Worm (Caenorhabditis elegans) whole organism, mixed stage, embryonic: Measurements from ENCODE around the gene fbxb-78.

ENCODE experiments used
- drap-1 ChIP-seq: fragments of 200-800 bp; sonication (Bioruptor generic); optimal IDR thresholded peaks from 3 replicates; lab custom pipeline; 2018; ENCODE audit warnings: mild to moderate bottlenecking, missing genetic modification characterization, missing compliant biosample characterization
- ham-2 ChIP-seq: fragments of 200-800 bp; sonication (Bioruptor generic); optimal IDR thresholded peaks from 2 replicates; lab custom pipeline; 2018; ENCODE audit warnings: mild to moderate bottlenecking, missing genetic modification characterization, missing compliant biosample characterization
- lin-32 ChIP-seq: fragments of 200-800 bp; sonication (Bioruptor generic); optimal IDR thresholded peaks from 2 replicates; lab custom pipeline; 2018; ENCODE audit warnings: mild to moderate bottlenecking, missing genetic modification characterization, missing compliant biosample characterization
- lsy-2 ChIP-seq: fragments of 150-350 bp; optimal IDR thresholded peaks from 2 replicates; lab custom pipeline; 2014; ENCODE audit warnings: missing biosample characterization, missing genetic modification characterization
- mls-2 ChIP-seq: sonication (generic microtip); optimal IDR thresholded peaks from 2 replicates; lab custom pipeline; 2016; ENCODE audit warnings: mild to moderate bottlenecking, missing genetic modification characterization, moderate library complexity, missing compliant biosample characterization
- nhr-12 ChIP-seq: fragments of 150-350 bp; optimal IDR thresholded peaks from 2 replicates; lab custom pipeline; 2014; ENCODE audit warnings: missing biosample characterization, missing genetic modification characterization
- nhr-237 ChIP-seq: fragments of 150-350 bp; optimal IDR thresholded peaks from 2 replicates; lab custom pipeline; 2014; ENCODE audit warnings: missing biosample characterization, missing genetic modification characterization
- nhr-28 ChIP-seq: fragments of 150-350 bp; optimal IDR thresholded peaks from 2 replicates; lab custom pipeline; 2014; ENCODE audit warnings: missing biosample characterization, missing genetic modification characterization
- pha-4 ChIP-seq: fragments of 150-350 bp; optimal IDR thresholded peaks from 2 replicates; lab custom pipeline; 2018; ENCODE audit warnings: missing biosample characterization, missing genetic modification reagents, missing genetic modification characterization
- sptf-1 ChIP-seq: sonication (generic microtip); optimal IDR thresholded peaks from 2 replicates; lab custom pipeline; 2017; ENCODE audit warnings: mild to moderate bottlenecking, missing genetic modification characterization, moderate library complexity, missing compliant biosample characterization
- unc-39 ChIP-seq: fragments of 150-350 bp; optimal IDR thresholded peaks from 2 replicates; lab custom pipeline; 2014; ENCODE audit warnings: missing biosample characterization, missing genetic modification characterization
- unc-62 ChIP-seq: fragments of 150-350 bp; optimal IDR thresholded peaks from 2 replicates; lab custom pipeline; 2014; ENCODE audit warnings: missing biosample characterization, missing genetic modification reagents, missing genetic modification characterization
- zip-8 ChIP-seq: fragments of 150-350 bp; optimal IDR thresholded peaks from 2 replicates; lab custom pipeline; 2014; ENCODE audit warnings: missing biosample characterization, missing genetic modification characterization

ce11 chrIV:4781123-4781522 is 43.8 kb downstream of the fbxb-78 start:
- TF ChIP-seq lin-32 (GFP tag; lab: Kevin White, UChicago) (no peak), mls-2 (tag; lab: Kevin White, UChicago) (peak; percentile 36), nhr-28 (no peak), sptf-1 (tag; lab: Kevin White, UChicago) (peak; percentile 55), pha-4 (no peak), lsy-2 (tag; lab: Kevin White, UChicago) (no peak), unc-39 (no peak), nhr-12 (no peak), nhr-237 (tag; lab: Kevin White, UChicago) (no peak), ham-2 (GFP tag; lab: Kevin White, UChicago) (no peak), zip-8 (tag; lab: Kevin White, UChicago) (no peak), drap-1 (no peak), unc-62 (GFP tag; lab: Kevin White, UChicago) (no peak)
